Fruit fly (Drosophila melanogaster) Kc167 (cell line): ENCODE data around the gene Coq2.

Experiments
- Myc ChIP-seq: fragments of >200 bp; optimal IDR thresholded peaks from 2 replicates; lab custom pipeline; 2017; ENCODE audit warnings: missing external identifiers
- Sin3A ChIP-seq: fragments of >200 bp; optimal IDR thresholded peaks from 2 replicates; lab custom pipeline; 2018; ENCODE audit warnings: missing external identifiers
- h ChIP-seq: fragments of >200 bp; optimal IDR thresholded peaks from 3 replicates; lab custom pipeline; 2018; ENCODE audit warnings: missing external identifiers
- insv ChIP-seq: fragments of >200 bp; optimal IDR thresholded peaks from 3 replicates; lab custom pipeline; 2018; ENCODE audit warnings: missing external identifiers
- psq ChIP-seq: fragments of >200 bp; optimal IDR thresholded peaks from 2 replicates; lab custom pipeline; 2017; ENCODE audit warnings: missing external identifiers
- ttk ChIP-seq: sonication (Bioruptor generic); optimal IDR thresholded peaks from 2 replicates; lab custom pipeline; 2017; ENCODE audit warnings: missing external identifiers

Coq2 gene

DNA sequence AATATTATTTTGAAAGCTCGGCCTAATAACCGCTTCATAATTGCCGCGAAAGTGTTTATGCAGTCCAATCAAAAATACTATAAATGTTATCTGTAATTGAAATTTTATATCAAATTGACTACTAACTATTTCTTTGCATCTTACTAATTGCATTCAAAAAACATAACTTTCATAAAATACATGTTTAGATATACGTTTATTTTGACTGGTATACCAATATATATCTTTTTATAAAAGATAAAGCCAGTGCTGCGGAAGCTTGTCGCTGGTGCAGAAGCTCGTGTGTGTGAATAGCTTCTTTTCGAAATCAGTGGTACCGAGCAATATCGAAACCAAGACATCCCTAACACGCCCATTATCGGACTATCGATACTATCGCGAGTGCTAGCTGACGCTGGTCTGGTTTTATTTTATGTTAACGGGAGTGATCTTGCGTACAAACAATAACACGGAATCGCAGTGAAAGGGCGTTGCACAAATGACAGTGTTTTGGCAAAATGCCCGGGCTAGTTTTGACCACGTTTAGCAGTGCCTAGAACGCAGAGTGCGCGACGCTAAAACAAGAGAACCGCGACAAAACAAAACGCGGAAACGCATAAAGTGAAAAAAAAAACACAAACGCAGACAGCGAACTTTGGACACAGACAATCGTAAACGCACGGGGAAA lies 33.2 kb upstream of the Coq2 start, which contains the start of gene Atg13:
Gene Atg13, plus strand, starts transcription at position 367 of the 667 bp plus-strand sequence.
- TF ChIP-seq h (no peak), Sin3A (no peak), Myc (lab: Kevin White, UChicago) (no peak), psq (lab: Kevin White, UChicago) (no peak), insv (lab: Kevin White, UChicago) (no peak), ttk (no peak)

DNA sequence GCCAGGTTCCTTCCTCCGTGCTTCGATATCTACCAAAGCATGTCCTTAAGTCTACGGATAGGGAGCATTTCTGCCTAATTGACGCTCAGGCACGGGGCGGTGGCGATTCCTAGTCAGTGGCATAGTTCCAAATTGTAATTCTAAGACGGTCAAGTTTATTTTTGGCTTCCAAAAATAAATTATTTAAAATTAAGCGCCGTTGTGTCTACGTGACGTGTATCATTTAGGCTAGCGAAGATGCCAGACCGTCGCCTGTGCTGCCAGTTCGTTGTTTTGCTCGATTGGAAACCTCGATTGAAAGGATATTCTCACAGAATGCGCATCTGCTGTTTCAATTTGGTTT lies 32.7 kb upstream of the Coq2 start:
- TF ChIP-seq h (no peak), Myc (lab: Kevin White, UChicago) (no peak), insv (lab: Kevin White, UChicago) (no peak), ttk (no peak), Sin3A (no peak), psq (lab: Kevin White, UChicago) (no peak)

DNA sequence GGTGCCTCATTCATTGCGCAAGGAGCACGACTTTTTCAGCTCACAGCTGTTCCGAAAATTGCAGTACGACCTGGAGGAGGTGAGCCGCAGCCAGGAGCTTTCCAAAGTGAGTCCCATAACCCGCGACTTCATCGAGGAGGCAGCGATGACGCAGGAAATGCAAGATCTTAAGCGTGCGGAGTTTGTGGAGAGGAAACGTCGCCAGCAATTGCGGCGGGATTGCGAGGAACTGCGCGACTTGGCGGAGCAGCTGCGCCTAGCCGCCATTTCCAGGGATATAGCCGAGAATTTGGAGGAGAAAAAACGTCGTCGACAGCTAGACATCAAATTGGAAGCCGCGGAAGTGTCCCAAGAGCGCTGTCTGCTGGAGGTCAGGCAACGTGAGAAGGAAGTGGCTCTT lies 31.5 kb upstream of the Coq2 start:
- TF ChIP-seq Sin3A (no peak), ttk (no peak)

DNA sequence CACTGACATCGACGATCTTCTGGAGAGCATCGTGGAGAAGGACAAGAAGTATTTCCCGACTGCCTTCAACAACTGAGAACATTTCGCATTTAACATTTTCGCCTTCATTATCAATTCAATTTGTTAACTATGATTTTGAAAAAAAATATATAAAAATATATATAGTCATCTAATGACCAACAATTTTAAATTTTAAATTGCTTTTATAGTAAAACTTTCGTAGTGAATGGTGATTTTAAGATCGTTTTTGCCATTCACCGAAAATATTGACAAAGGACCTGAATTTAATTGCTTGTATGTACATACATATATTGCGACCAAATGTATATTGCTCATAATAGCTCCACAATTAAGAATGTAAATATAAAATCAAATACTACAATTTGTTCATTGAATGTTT lies 30.9 kb upstream of the Coq2 start, which contains the start of gene CG7352:
Gene CG7352, plus strand, starts transcription at position 301 of the 400 bp plus-strand sequence.
- no peak for TF ChIP-seq Myc (lab: Kevin White, UChicago)
- no peak for TF ChIP-seq psq (lab: Kevin White, UChicago)
- TF ChIP-seq ttk = no peak
- no peak for TF ChIP-seq h
- no peak for TF ChIP-seq insv (lab: Kevin White, UChicago)
- no peak for TF ChIP-seq Sin3A

DNA sequence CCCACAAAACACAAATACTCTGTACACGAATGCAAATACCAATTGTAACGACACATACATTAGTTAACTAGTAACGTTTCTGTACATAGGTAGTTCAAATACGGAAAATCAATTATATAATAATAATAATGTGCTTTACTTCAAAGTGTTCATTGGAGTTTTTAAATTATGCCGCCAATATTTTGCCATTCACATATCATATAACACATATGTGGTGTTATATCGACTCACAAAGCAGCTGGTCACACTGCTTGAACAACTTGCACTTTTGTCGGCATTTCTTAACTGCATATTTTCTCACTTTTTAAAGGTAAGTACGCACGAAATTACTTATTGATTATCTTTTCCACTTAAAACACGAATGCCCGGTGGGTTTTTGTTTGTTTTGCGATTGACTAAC lies 27.8 kb upstream of the Coq2 start, which contains the start of gene DppIII:
Gene DppIII, plus strand, starts transcription at position 227 of the 400 bp plus-strand sequence.
- TF ChIP-seq psq (lab: Kevin White, UChicago) = no peak
- no peak for TF ChIP-seq Myc (lab: Kevin White, UChicago)
- TF ChIP-seq insv (lab: Kevin White, UChicago) = no peak
- no peak for TF ChIP-seq ttk
- no peak for TF ChIP-seq Sin3A
- no peak for TF ChIP-seq h

DNA sequence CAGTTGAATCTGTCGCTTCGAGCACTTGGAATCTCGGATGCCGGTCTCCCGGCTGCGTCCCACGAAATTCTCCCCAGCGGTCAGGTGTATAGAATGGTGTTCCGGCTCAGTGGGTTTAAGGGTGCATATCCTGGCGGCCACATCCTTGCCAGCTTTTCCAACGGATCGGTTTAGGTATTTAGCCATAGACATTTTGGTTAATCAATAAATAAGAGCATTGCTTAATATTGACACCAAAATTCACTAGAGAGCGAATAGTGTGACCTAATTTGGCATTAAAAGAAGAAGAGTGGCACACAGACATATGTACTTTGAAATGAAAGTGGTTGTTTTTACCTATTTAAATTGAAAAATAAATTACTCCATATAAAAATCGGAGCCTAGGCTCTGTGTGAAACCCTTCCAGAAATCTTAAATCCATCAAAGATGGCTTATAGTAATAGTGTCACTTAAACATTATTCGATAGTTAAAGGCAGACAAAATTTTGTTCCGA lies 27.0 kb upstream of the Coq2 start, which contains the start of the genes PNKP and COX7AL:
Gene PNKP, minus strand, starts transcription at position 266 of the 494 bp plus-strand sequence.
Gene COX7AL, plus strand, starts transcription at position 419 of the 494 bp plus-strand sequence.
- TF ChIP-seq h = no peak
- TF ChIP-seq psq (lab: Kevin White, UChicago) = no peak
- TF ChIP-seq ttk = no peak
- TF ChIP-seq insv (lab: Kevin White, UChicago) = no peak
- TF ChIP-seq Myc (lab: Kevin White, UChicago) = no peak

DNA sequence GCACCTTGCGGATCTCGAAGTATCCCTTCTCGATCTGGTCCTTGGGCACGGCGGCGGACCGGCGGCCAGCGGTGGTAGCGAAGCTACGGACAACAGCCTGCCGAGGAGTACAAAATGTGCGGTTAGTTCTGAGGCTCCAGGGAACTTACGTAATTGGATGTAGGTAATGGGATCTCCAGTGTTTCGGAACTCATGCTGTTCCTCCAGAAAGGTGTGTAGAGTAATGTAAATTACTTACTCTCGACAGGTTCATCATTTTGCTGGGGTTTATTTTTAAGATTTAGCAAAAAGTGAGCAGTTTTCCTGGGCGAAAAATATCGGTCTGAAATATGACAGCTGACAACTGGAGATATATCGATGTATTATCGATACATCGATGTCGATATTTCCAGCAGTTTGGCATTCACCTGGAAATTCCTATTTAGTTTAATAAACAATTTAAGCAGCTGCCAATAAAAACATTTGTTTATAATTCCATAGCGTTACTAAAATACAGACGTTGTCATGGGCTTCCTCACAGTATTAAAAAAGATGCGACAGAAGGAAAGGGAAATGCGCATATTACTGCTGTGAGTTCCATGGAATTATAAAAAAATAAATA lies 24.4 kb upstream of the Coq2 start, which contains the start of the genes COX7A and Arl2:
Gene COX7A, minus strand, starts transcription at position 369 of the 601 bp plus-strand sequence.
Gene Arl2, plus strand, starts transcription at position 426 of the 601 bp plus-strand sequence.
- TF ChIP-seq Myc (lab: Kevin White, UChicago) = no peak
- no peak for TF ChIP-seq Sin3A
- no peak for TF ChIP-seq psq (lab: Kevin White, UChicago)
- TF ChIP-seq insv (lab: Kevin White, UChicago) = no peak
- TF ChIP-seq h = no peak
- TF ChIP-seq ttk = no peak

DNA sequence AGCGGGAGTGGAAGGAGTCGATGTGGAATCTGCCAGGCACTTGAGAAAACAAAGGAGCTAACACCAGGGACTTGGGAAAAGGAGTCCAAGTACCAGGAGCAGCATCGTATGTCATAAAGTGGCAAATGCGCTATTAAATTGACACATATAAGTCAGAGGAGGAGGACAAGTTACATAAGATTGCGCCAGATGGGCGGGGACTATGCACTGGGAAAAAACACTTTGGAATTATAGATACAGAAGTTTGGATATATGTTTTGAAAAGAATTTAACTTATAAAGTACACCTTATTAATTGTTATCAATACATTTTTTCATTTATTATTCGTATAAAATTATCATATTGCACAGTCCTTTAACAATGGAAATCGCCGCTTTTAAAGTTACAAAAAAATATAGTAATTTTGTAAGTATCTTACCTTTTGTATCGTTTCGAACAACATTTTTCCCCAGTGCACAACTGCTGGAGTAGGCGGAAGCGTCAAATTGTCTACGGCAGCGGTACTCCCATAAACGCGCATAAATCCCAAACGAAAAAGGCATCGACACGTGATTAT lies 19.7 kb upstream of the Coq2 start:
- no peak for TF ChIP-seq Sin3A
- no peak for TF ChIP-seq ttk
- no peak for TF ChIP-seq Myc (lab: Kevin White, UChicago)
- no peak for TF ChIP-seq psq (lab: Kevin White, UChicago)
- no peak for TF ChIP-seq insv (lab: Kevin White, UChicago)
- TF ChIP-seq h = no peak

DNA sequence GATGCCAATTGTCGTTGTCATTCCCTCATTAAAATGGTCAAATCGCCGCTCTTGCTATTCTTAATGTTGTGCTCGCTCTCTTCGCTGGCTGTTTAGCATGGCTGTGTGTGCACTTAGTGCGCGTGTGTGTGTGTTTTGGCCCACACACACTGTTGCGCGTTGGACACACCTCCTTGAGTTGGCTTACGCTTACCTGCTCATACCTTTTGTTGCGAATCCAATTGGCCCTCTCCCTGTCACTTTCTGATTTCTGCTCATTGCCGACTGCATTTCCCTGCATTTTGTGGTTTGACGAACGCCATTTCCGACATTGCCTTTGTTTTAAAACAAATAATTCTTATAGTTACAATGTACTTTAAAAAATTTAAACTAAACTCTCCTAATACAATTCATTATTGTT lies 18.6 kb upstream of the Coq2 start:
- TF ChIP-seq Sin3A = no peak
- TF ChIP-seq ttk = no peak
- no peak for TF ChIP-seq Myc (lab: Kevin White, UChicago)
- no peak for TF ChIP-seq insv (lab: Kevin White, UChicago)
- no peak for TF ChIP-seq h
- TF ChIP-seq psq (lab: Kevin White, UChicago) = no peak

DNA sequence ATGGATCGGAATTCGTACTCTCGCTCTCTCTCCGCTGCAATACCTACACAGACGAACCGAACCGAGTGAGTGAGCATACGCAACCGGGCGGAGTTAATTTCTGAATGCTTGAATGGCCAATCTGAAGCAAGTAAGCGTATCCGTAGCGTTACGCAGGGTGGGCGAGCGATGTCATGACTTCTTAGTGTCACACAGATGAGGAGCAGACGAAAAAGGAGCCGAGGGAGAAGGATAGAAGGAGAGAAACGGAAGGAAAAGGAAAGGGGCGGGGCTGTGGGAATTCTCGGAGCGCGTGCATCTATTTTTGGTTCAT lies 18.1 kb upstream of the Coq2 start:
- TF ChIP-seq ttk = no peak
- no peak for TF ChIP-seq Sin3A
- TF ChIP-seq psq (lab: Kevin White, UChicago) = no peak
- no peak for TF ChIP-seq insv (lab: Kevin White, UChicago)
- TF ChIP-seq h = no peak
- TF ChIP-seq Myc (lab: Kevin White, UChicago) = no peak

DNA sequence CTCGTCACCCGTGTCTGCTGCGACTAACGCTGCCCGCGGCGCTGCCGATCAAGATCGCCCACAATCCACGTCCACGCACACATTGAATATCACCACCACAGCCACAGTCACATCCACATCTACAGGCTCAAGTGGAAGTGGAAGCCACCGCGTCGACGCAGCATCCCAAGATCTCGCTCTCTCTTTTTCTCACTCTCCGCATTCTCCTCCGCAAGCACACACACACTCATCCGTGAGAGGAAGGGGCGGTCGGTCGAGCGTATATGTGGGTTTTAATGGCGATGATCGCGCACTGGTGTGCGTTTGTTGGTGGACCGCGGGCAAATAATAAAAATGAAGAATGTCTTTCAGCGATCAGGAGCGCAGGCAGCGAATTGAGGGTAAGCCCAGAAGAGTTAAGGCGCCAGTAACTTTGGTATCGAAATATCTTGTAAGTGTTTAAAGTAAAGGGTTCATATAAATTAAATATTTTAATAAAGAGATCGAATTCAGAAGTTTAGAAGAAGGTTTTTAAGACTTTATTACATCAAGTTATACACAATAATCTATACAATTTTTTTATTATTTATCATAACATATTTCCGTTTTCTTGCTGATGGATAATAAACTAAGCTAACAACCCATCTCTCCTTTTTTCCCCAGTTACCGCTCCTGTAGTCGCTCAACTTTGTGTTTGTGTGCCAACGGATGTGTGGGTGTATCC lies 17.6 kb upstream of the Coq2 start, which contains the start of gene Poxm:
Gene Poxm, minus strand, starts transcription at position 25 of the 703 bp plus-strand sequence.
- no peak for TF ChIP-seq ttk
- TF ChIP-seq Sin3A = no peak
- TF ChIP-seq Myc (lab: Kevin White, UChicago) = no peak
- no peak for TF ChIP-seq psq (lab: Kevin White, UChicago)
- TF ChIP-seq insv (lab: Kevin White, UChicago) = no peak
- no peak for TF ChIP-seq h

DNA sequence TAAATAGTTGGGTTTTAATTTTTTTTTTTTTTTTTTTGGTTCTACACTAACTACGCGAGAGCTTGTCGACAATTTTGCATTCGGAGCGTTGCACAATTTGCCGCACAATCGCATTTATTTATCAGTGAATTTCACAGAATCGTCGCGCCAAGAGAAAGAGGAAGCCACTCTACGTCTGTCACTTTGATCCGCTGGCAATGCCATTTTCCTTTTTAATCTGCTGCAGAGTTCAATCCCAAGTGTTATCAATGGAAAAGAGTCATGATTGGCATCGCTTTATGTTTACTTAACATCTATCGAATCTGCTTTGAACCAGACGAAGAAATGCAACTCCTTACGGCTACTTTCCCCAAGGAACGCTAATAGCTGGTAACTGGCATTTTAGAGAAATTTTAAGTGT lies 13.3 kb upstream of the Coq2 start:
- no peak for TF ChIP-seq h
- no peak for TF ChIP-seq insv (lab: Kevin White, UChicago)
- TF ChIP-seq ttk = no peak
- TF ChIP-seq psq (lab: Kevin White, UChicago) = no peak
- no peak for TF ChIP-seq Sin3A
- TF ChIP-seq Myc (lab: Kevin White, UChicago) = no peak
